Fruit fly (Drosophila melanogaster): Measurements from ENCODE around the gene wts.

Gene wts

DNA sequence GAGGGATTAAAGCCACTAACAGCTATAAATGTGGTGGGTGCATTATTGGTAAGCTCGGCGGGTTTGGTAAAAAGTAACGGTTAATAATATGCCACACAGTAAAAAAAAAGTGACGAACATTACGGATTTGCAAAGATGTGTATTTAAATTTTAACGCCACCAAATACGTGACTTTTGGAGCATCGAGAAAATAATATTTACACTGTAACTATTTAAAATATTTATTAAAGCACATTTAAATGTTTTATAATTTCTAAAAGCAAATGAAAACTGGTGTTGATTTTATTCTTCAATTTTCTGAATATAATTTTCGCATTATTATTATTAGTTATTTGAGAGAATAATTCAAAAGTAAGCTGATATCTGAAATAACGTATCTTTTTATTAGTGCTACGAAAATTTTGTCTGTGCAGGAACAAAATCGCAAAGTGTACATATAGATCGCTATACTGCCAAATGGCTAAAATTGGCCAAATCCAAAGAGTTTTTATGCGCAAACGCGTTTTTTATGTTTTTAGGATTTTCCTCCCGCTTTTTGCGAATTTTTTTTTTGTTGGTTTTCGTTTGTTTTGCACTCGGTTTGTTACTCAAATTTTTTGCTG lies 22.1 kb upstream of the wts start:
- TF ChIP-seq CG11617 (GFP tag; optimal IDR thresholded peaks at IDR 0.05) (no peak), CG7101 (tag; optimal IDR thresholded peaks at IDR 0.05) (no peak), CG14711 (tag; optimal IDR thresholded peaks at IDR 0.05) (no peak), pad (GFP tag; optimal IDR thresholded peaks at IDR 0.05) (no peak), Clk (GFP tag; optimal IDR thresholded peaks at IDR 0.05) (no peak), Crg-1 (GFP tag; optimal IDR thresholded peaks at IDR 0.05) (no peak), kay (GFP tag; ENCODE audit: borderline replicate concordance) (no peak), CG7045 (GFP tag; optimal IDR thresholded peaks at IDR 0.05) (no peak)

DNA sequence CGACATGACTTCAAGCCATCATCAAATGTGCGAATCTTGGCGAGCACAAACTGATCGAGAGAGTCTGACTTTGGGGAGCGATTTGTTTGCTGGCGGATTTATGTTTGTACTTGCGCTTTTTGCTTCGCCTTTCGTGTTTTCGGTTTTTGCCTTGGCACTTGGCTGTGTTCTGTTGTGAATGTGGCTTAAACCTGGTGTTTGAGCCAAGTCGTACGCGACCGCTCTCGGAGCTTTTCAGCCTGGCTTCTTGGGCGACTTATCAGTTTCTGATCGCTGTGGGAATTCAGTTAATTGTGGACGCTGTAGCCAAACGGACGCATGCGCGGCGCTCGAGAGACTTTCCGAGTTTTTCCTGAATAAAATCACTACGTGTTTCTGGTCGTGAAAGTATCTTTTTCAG lies 21.1 kb upstream of the wts start, which contains the start of gene CG15544:
TSS of gene CG15544 (plus strand) at position 276 of the 400 bp plus-strand sequence.
- TF ChIP-seq CG7045 (GFP tag; optimal IDR thresholded peaks at IDR 0.05) (no peak), cic (GFP tag; optimal IDR thresholded peaks at IDR 0.05) (no peak), ovo (GFP tag; optimal IDR thresholded peaks at IDR 0.05) (no peak), CG7101 (tag; optimal IDR thresholded peaks at IDR 0.05) (no peak)

DNA sequence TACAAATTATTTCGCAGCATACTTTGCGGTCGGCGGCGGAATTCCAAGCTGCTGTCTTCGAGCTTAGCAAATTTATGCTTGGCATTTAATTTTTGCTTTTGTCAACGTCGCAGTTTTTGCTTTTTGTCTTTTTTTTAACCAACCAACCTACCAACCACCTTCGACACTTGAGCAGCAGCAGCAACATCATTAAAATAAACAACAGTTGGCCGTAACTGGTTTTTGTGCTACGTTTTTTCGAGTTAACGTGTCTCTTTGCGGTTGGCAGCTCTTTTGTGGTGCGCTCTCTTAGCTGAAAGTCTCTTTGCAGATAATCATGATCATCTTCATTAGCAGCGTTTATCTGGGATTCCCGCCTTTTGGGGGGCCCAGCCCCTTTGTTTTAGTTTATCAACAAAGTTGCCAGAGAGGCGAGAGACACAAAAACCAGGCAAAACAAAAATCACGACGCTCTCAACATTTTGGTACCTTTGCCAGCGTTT lies 15.6 kb upstream of the wts start:
- TF ChIP-seq bab1 (GFP tag; optimal IDR thresholded peaks at IDR 0.05) = no peak
- peak; percentile 96 for TF ChIP-seq tj (GFP tag; optimal IDR thresholded peaks at IDR 0.05)

DNA sequence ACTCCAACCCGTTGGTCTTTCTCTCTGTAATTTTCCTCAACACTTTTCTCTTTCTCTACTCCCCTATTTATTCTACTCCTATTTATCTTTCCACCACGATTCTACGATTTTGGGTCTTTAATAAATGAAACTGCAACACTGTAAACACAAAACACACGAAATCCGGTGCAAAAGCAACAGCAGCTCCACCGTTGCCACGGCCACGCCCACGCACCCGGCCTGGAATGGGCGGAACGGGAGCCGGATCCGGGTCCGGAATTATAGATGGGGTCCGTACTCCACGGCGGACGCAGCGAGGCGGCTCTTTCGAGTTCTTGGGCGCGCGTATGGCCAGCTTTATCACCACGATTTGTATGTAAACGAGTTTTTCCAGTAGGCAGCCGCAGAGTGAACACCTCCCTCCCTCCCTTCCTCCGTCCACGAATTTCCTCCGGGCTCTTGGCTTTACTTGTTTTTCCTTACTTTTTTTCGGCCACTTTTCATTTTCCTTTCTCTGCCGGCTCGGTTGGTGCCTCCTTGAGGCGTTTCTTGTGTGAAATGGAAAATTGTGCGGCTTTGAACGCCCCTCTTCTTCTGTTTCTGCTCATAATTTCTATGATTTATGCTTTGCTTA lies 14.4 kb upstream of the wts start:
- no peak for TF ChIP-seq CG7045 (GFP tag; optimal IDR thresholded peaks at IDR 0.05)
- TF ChIP-seq toe (GFP tag; optimal IDR thresholded peaks at IDR 0.05) = no peak
- TF ChIP-seq Mnt (GFP tag; optimal IDR thresholded peaks at IDR 0.05) = no peak
- TF ChIP-seq pad (GFP tag; optimal IDR thresholded peaks at IDR 0.05) = no peak
- TF ChIP-seq CG1620 (GFP tag; optimal IDR thresholded peaks at IDR 0.05) = no peak
- no peak for TF ChIP-seq Hr96 (GFP tag; optimal IDR thresholded peaks at IDR 0.05)
- no peak for TF ChIP-seq CG12768 (GFP tag; optimal IDR thresholded peaks at IDR 0.05)
- no peak for TF ChIP-seq Clk (GFP tag; optimal IDR thresholded peaks at IDR 0.05)
- no peak for TF ChIP-seq bab1 (GFP tag; optimal IDR thresholded peaks at IDR 0.05)
- no peak for TF ChIP-seq ovo (GFP tag; optimal IDR thresholded peaks at IDR 0.05)
- no peak for TF ChIP-seq tj (GFP tag; optimal IDR thresholded peaks at IDR 0.05)
- no peak for TF ChIP-seq Crg-1 (GFP tag; optimal IDR thresholded peaks at IDR 0.05)
- no peak for TF ChIP-seq CG11617 (GFP tag; optimal IDR thresholded peaks at IDR 0.05)
- no peak for TF ChIP-seq CG33017 (tag; optimal IDR thresholded peaks at IDR 0.05)
- no peak for TF ChIP-seq cic (GFP tag; optimal IDR thresholded peaks at IDR 0.05)
- no peak for TF ChIP-seq cnc (optimal IDR thresholded peaks at IDR 0.05)
- TF ChIP-seq CG14711 (tag; optimal IDR thresholded peaks at IDR 0.05) = no peak
- no peak for TF ChIP-seq kay (GFP tag; ENCODE audit: borderline replicate concordance)
- TF ChIP-seq CG7101 (tag; optimal IDR thresholded peaks at IDR 0.05) = no peak

DNA sequence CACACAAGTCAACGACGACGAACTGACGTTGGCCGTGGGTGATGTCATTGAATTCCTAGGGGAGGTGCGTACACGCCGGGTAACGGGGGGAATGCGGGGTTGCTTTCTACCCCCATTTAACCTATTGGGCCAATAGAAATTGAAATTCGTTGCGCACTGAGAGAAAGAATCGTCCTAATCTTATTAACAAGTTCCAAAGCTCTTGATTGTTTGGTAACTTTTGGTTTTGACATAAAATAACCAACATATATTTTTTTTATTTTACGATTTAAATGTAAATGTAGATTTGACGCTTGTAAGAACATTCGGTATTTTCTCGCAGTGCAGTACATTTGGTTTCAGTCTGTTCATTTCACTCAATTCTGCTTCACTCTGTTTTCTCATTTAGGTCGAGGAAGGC lies 10.8 kb upstream of the wts start:
- TF ChIP-seq ovo (GFP tag; optimal IDR thresholded peaks at IDR 0.05) (no peak), CG7045 (GFP tag; optimal IDR thresholded peaks at IDR 0.05) (no peak), CG1620 (GFP tag; optimal IDR thresholded peaks at IDR 0.05) (no peak), CG33017 (tag; optimal IDR thresholded peaks at IDR 0.05) (peak; percentile 21), CG5204 (GFP tag; optimal IDR thresholded peaks at IDR 0.05) (peak; percentile 5), tj (GFP tag; optimal IDR thresholded peaks at IDR 0.05) (no peak), Crg-1 (GFP tag; optimal IDR thresholded peaks at IDR 0.05) (no peak), CG14711 (tag; optimal IDR thresholded peaks at IDR 0.05) (peak; percentile 19), bab1 (GFP tag; optimal IDR thresholded peaks at IDR 0.05) (peak; percentile 19), cnc (optimal IDR thresholded peaks at IDR 0.05) (no peak), CG7101 (tag; optimal IDR thresholded peaks at IDR 0.05) (peak; percentile 6), toe (GFP tag; optimal IDR thresholded peaks at IDR 0.05) (no peak), Clk (GFP tag; optimal IDR thresholded peaks at IDR 0.05) (no peak), CG11617 (GFP tag; optimal IDR thresholded peaks at IDR 0.05) (no peak)

DNA sequence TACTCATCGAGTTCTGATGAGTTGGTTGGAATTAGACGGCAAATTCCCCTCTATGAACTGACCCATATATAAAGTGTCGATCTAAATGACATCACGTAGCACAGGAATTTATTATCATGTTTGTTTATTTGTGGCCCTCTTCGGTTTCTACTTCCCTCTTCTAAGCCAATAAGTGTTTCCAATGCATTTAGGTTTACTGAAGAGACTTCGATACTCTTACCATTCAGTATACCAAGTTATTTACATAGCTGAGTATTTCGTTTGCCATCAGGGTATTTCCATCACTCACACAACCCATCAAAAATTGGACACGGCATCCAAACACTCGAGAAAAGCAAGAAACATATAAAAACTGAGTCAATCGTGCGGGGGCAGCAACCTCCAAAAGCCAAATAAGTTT lies 9.8 kb upstream of the wts start:
- TF ChIP-seq kay (GFP tag; ENCODE audit: borderline replicate concordance) (peak; percentile 9), Crg-1 (GFP tag; optimal IDR thresholded peaks at IDR 0.05) (no peak)

DNA sequence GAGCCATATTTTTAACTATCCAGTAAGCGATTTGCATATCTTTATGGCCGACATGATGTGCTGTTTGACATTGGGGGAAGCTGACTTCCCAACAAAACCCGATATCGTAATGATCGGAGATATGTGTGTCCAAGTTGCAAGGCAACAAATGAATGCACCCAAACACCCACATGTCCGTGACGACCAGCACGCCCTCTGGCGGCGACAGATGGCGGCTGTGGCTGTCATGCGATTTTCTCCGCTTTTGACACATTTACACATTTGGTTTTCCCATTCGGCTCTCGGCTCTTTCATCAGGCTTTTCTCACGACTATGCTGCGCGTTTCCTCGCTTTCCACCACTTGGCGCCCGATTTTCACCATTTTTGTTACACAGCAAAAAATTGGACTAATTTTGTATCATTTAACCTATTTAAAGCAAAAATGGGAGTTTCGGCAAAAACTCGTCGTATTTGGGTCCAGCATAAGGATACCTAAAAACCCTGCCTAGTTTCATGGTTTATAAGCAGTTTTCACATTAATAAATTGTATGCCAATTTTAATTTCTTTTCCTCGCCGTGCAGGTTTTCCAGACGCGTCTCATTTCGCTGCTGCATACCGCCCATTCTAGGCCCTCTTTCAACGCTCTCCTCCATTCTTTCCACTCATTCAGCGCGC lies 8.3 kb upstream of the wts start:
- TF ChIP-seq CG7101 (tag; optimal IDR thresholded peaks at IDR 0.05) = no peak
- peak; percentile 40 for TF ChIP-seq CG5204 (GFP tag; optimal IDR thresholded peaks at IDR 0.05)

All from whole organism, adult.